Fruit fly (Drosophila melanogaster) Kc167 (cell line): ENCODE measurements around the gene CG3739.

Experiments
- Myc ChIP-seq: fragments of >200 bp; optimal IDR thresholded peaks from 2 replicates; lab custom pipeline; 2017; ENCODE audit warnings: missing external identifiers
- Sin3A ChIP-seq: fragments of >200 bp; optimal IDR thresholded peaks from 2 replicates; lab custom pipeline; 2018; ENCODE audit warnings: missing external identifiers
- h ChIP-seq: fragments of >200 bp; optimal IDR thresholded peaks from 3 replicates; lab custom pipeline; 2018; ENCODE audit warnings: missing external identifiers
- psq ChIP-seq: fragments of >200 bp; optimal IDR thresholded peaks from 2 replicates; lab custom pipeline; 2017; ENCODE audit warnings: missing external identifiers
- ttk ChIP-seq: sonication (Bioruptor generic); optimal IDR thresholded peaks from 2 replicates; lab custom pipeline; 2017; ENCODE audit warnings: missing external identifiers

- TF ChIP-seq Myc (no peak), psq (lab: Kevin White, UChicago) (no peak), ttk (no peak), h (no peak), Sin3A (lab: Kevin White, UChicago) (no peak)
Observed at dm6 chr3R:19370693-19371092, 22.5 kb upstream of the CG3739 start.
